Fruit fly (Drosophila melanogaster) whole organism, embryonic: ENCODE data around the gene CG15473.

Experiments
- Abd-B ChIP-seq: fragments of 200-800 bp; sonication (Bioruptor generic); optimal IDR thresholded peaks from 2 replicates; lab custom pipeline; 2018; ENCODE audit warnings: missing biosample characterization, mild to moderate bottlenecking, missing genetic modification characterization, moderate library complexity
- CG10147 ChIP-seq: fragments of 200-800 bp; sonication (Bioruptor generic); optimal IDR thresholded peaks from 2 replicates; lab custom pipeline; 2019; ENCODE audit warnings: missing biosample characterization, mild to moderate bottlenecking, missing genetic modification characterization, moderate library complexity
- CG10959 ChIP-seq: fragments of 200-800 bp; sonication (Bioruptor generic); IDR thresholded peaks from 2 replicates; pipeline ENCODE4 v1.3.6; 2022; ENCODE audit warnings: missing biosample characterization, missing genetic modification characterization
- CG12744 ChIP-seq: fragments of 200-800 bp; sonication (Bioruptor generic); optimal IDR thresholded peaks from 2 replicates; lab custom pipeline; 2016; ENCODE audit warnings: missing biosample characterization, missing genetic modification characterization
- CG14014 ChIP-seq: fragments of 200-800 bp; sonication (Bioruptor generic); IDR thresholded peaks from 2 replicates; pipeline ENCODE4 v1.3.6; 2022; ENCODE audit warnings: missing biosample characterization, missing genetic modification characterization
- CG14667 ChIP-seq: fragments of 200-800 bp; sonication (Bioruptor generic); IDR thresholded peaks from 2 replicates; pipeline ENCODE4 v1.3.6; 2022; ENCODE audit warnings: missing biosample characterization, missing genetic modification characterization
- CG15011 ChIP-seq: fragments of 200-800 bp; sonication (Bioruptor generic); optimal IDR thresholded peaks from 3 replicates; lab custom pipeline; 2018; ENCODE audit warnings: missing biosample characterization, mild to moderate bottlenecking, missing genetic modification characterization
- CG1603 ChIP-seq: fragments of 200-800 bp; sonication (Bioruptor generic); optimal IDR thresholded peaks from 2 replicates; lab custom pipeline; 2019; ENCODE audit warnings: missing biosample characterization, mild to moderate bottlenecking, missing genetic modification characterization, moderate library complexity
- CG16813 ChIP-seq: fragments of 200-800 bp; sonication (Bioruptor generic); IDR thresholded peaks from 3 replicates; pipeline ENCODE4 v1.3.6; 2022; ENCODE audit warnings: missing biosample characterization, missing genetic modification characterization; ENCODE audit not compliant: partially characterized antibody
- CG1832 ChIP-seq: fragments of 200-800 bp; sonication (Bioruptor generic); optimal IDR thresholded peaks from 2 replicates; lab custom pipeline; 2017; ENCODE audit warnings: missing biosample characterization, mild to moderate bottlenecking, missing genetic modification characterization, inconsistent platforms
- CG2120 ChIP-seq: fragments of 200-800 bp; sonication (Bioruptor generic); optimal IDR thresholded peaks from 3 replicates; lab custom pipeline; 2016; ENCODE audit warnings: missing biosample characterization, missing genetic modification characterization
- CG2875 ChIP-seq: fragments of 200-800 bp; sonication (Bioruptor generic); optimal IDR thresholded peaks from 2 replicates; lab custom pipeline; 2017; ENCODE audit warnings: missing biosample characterization, mild to moderate bottlenecking, missing genetic modification characterization, missing genetic modification reagents
- CG30431 ChIP-seq: fragments of 200-800 bp; sonication (Bioruptor generic); optimal IDR thresholded peaks from 2 replicates; lab custom pipeline; 2017; ENCODE audit warnings: missing biosample characterization, missing genetic modification characterization
- CG31388 ChIP-seq: fragments of 200-800 bp; sonication (Bioruptor generic); optimal IDR thresholded peaks from 2 replicates; lab custom pipeline; 2016; ENCODE audit warnings: missing biosample characterization, missing genetic modification characterization
- CG31441 ChIP-seq: fragments of 200-800 bp; sonication (Bioruptor generic); IDR thresholded peaks from 2 replicates; pipeline ENCODE4 v1.3.6; 2022; ENCODE audit warnings: missing biosample characterization, missing genetic modification characterization
- CG3163 ChIP-seq: fragments of 200-800 bp; sonication (Bioruptor generic); optimal IDR thresholded peaks from 3 replicates; lab custom pipeline; 2016; ENCODE audit warnings: missing biosample characterization, missing genetic modification characterization
- CG3281 ChIP-seq: fragments of 200-800 bp; sonication (Bioruptor generic); optimal IDR thresholded peaks from 3 replicates; lab custom pipeline; 2017; ENCODE audit warnings: missing biosample characterization, mild to moderate bottlenecking, missing genetic modification characterization
- CG34376 ChIP-seq: fragments of 200-800 bp; sonication (Bioruptor generic); optimal IDR thresholded peaks from 2 replicates; lab custom pipeline; 2018; ENCODE audit warnings: missing biosample characterization, mild to moderate bottlenecking, missing genetic modification characterization
- CG3995 ChIP-seq: fragments of 200-800 bp; sonication (Bioruptor generic); optimal IDR thresholded peaks from 3 replicates; lab custom pipeline; 2016; ENCODE audit warnings: missing biosample characterization, missing genetic modification characterization
- CG43689 ChIP-seq: fragments of 200-800 bp; sonication (Bioruptor generic); IDR thresholded peaks from 2 replicates; pipeline ENCODE4 v1.3.6; 2022; ENCODE audit warnings: missing biosample characterization, missing genetic modification characterization
- CG4424 ChIP-seq: fragments of 200-800 bp; sonication (Bioruptor generic); optimal IDR thresholded peaks from 3 replicates; lab custom pipeline; 2016; ENCODE audit warnings: missing biosample characterization, missing genetic modification characterization
- CG6813 ChIP-seq: fragments of 200-800 bp; sonication (Bioruptor generic); optimal IDR thresholded peaks from 2 replicates; lab custom pipeline; 2017; ENCODE audit warnings: missing biosample characterization, missing genetic modification characterization, mild to moderate bottlenecking, moderate library complexity, missing genetic modification reagents
- CG8944 ChIP-seq: fragments of 200-800 bp; sonication (Bioruptor generic); optimal IDR thresholded peaks from 3 replicates; lab custom pipeline; 2016; ENCODE audit warnings: missing biosample characterization, missing genetic modification characterization
- CG9609 ChIP-seq: fragments of 200-800 bp; sonication (Bioruptor generic); optimal IDR thresholded peaks from 3 replicates; lab custom pipeline; 2016; ENCODE audit warnings: missing biosample characterization, missing genetic modification characterization
- Ets65A ChIP-seq: fragments of 200-800 bp; sonication (Bioruptor generic); peaks from one replicate; lab custom pipeline; 2016; ENCODE audit warnings: missing biosample characterization, missing genetic modification characterization
- Myb ChIP-seq: fragments of 200-800 bp; sonication (Bioruptor generic); optimal IDR thresholded peaks from 2 replicates; lab custom pipeline; 2016; ENCODE audit warnings: missing biosample characterization, missing genetic modification characterization
- Nf-YA ChIP-seq: fragments of 200-800 bp; sonication (Bioruptor generic); IDR thresholded peaks from 2 replicates; pipeline ENCODE4 v1.3.6; 2022; ENCODE audit warnings: missing biosample characterization, missing genetic modification characterization
- Nf-YB ChIP-seq: fragments of 200-800 bp; sonication (Bioruptor generic); optimal IDR thresholded peaks from 3 replicates; lab custom pipeline; 2019; ENCODE audit warnings: missing biosample characterization, mild to moderate bottlenecking, missing genetic modification characterization, moderate library complexity
- abd-A ChIP-seq: fragments of 200-800 bp; sonication (Bioruptor generic); optimal IDR thresholded peaks from 3 replicates; lab custom pipeline; 2019; ENCODE audit warnings: missing biosample characterization, mild to moderate bottlenecking, missing genetic modification characterization, moderate library complexity
- bsh ChIP-seq, 2 experiments: fragments of 200-800 bp; sonication (Bioruptor generic); optimal IDR thresholded peaks; 2 replicates each; lab custom pipeline; 2017 to 2018; ENCODE audit warnings: mild to moderate bottlenecking in 2 of 2, missing biosample characterization in 2 of 2, missing genetic modification characterization in 2 of 2, moderate library complexity in 1 of 2
- cas ChIP-seq: fragments of 200-800 bp; sonication (Bioruptor generic); IDR thresholded peaks from 2 replicates; pipeline ENCODE4 v1.3.6; 2022; ENCODE audit warnings: missing biosample characterization, missing genetic modification characterization
- ci ChIP-seq: fragments of 200-800 bp; sonication (Bioruptor generic); IDR thresholded peaks from 3 replicates; pipeline ENCODE4 v1.3.6; 2022; ENCODE audit warnings: missing biosample characterization, missing genetic modification characterization
- corto ChIP-seq: fragments of 200-800 bp; sonication (Bioruptor generic); optimal IDR thresholded peaks from 2 replicates; lab custom pipeline; 2016; ENCODE audit warnings: missing biosample characterization, mild to moderate bottlenecking, missing genetic modification characterization, moderate library complexity
- ems ChIP-seq: fragments of 200-800 bp; sonication (Bioruptor generic); optimal IDR thresholded peaks from 3 replicates; lab custom pipeline; 2016; ENCODE audit warnings: missing biosample characterization, missing genetic modification characterization
- fd64A ChIP-seq: fragments of 200-800 bp; sonication (Bioruptor generic); optimal IDR thresholded peaks from 3 replicates; lab custom pipeline; 2018; ENCODE audit warnings: missing biosample characterization, mild to moderate bottlenecking, missing genetic modification characterization
- gce ChIP-seq: fragments of 200-800 bp; sonication (Bioruptor generic); IDR thresholded peaks from 3 replicates; pipeline ENCODE4 v1.3.6; 2022; ENCODE audit warnings: missing biosample characterization, missing genetic modification characterization
- gcm ChIP-seq: fragments of 200-800 bp; sonication (Bioruptor generic); optimal IDR thresholded peaks from 2 replicates; lab custom pipeline; 2019; ENCODE audit warnings: missing biosample characterization, mild to moderate bottlenecking, missing genetic modification characterization, moderate library complexity
- gsb ChIP-seq: fragments of 200-800 bp; sonication (Bioruptor generic); IDR thresholded peaks from 2 replicates; pipeline ENCODE4 v1.3.6; 2022; ENCODE audit warnings: missing biosample characterization, missing genetic modification characterization
- ind ChIP-seq: fragments of 200-800 bp; sonication (Bioruptor generic); optimal IDR thresholded peaks from 3 replicates; lab custom pipeline; 2016; ENCODE audit warnings: missing biosample characterization, missing genetic modification characterization
- ken ChIP-seq: fragments of 200-800 bp; sonication (Bioruptor generic); IDR thresholded peaks from 3 replicates; pipeline ENCODE4 v1.3.6; 2022; ENCODE audit warnings: missing biosample characterization, missing genetic modification characterization
- nerfin-1 ChIP-seq: fragments of 200-800 bp; sonication (Bioruptor generic); optimal IDR thresholded peaks from 3 replicates; lab custom pipeline; 2019; ENCODE audit warnings: missing biosample characterization, mild to moderate bottlenecking, missing genetic modification characterization, moderate library complexity
- nom ChIP-seq: fragments of 200-800 bp; sonication (Bioruptor generic); optimal IDR thresholded peaks from 2 replicates; lab custom pipeline; 2017; ENCODE audit warnings: missing biosample characterization, missing genetic modification characterization, mild to moderate bottlenecking, moderate library complexity, missing genetic modification reagents
- pnt ChIP-seq: fragments of 200-800 bp; sonication (Bioruptor generic); optimal IDR thresholded peaks from 3 replicates; lab custom pipeline; 2016; ENCODE audit warnings: missing biosample characterization, missing genetic modification characterization
- scrt ChIP-seq: fragments of 200-800 bp; sonication (Bioruptor generic); optimal IDR thresholded peaks from 2 replicates; lab custom pipeline; 2018; ENCODE audit warnings: missing biosample characterization, mild to moderate bottlenecking, missing genetic modification characterization, moderate library complexity
- sens ChIP-seq: fragments of 200-800 bp; sonication (Bioruptor generic); peaks from one replicate; lab custom pipeline; 2016; ENCODE audit warnings: missing biosample characterization, missing genetic modification characterization
- sob ChIP-seq: fragments of 200-800 bp; sonication (Bioruptor generic); IDR thresholded peaks from 2 replicates; pipeline ENCODE4 v1.3.6; 2022; ENCODE audit warnings: missing biosample characterization, missing genetic modification characterization
- sqz ChIP-seq: fragments of 200-800 bp; sonication (Bioruptor generic); optimal IDR thresholded peaks from 3 replicates; lab custom pipeline; 2018; ENCODE audit warnings: missing biosample characterization, mild to moderate bottlenecking, missing genetic modification characterization
- stc ChIP-seq: fragments of 200-800 bp; sonication (Bioruptor generic); IDR thresholded peaks from 2 replicates; pipeline ENCODE4 v1.3.6; 2022; ENCODE audit warnings: missing biosample characterization, missing genetic modification characterization
- tap ChIP-seq: fragments of 200-800 bp; optimal IDR thresholded peaks from 3 replicates; lab custom pipeline; 2019; ENCODE audit warnings: missing biosample characterization, mild to moderate bottlenecking, missing genetic modification characterization, moderate library complexity
- trem ChIP-seq: fragments of 200-800 bp; optimal IDR thresholded peaks from 3 replicates; lab custom pipeline; 2019; ENCODE audit warnings: missing biosample characterization, mild to moderate bottlenecking, missing genetic modification characterization, moderate library complexity
- ttk ChIP-seq: fragments of 200-800 bp; sonication (Bioruptor generic); IDR thresholded peaks from 2 replicates; pipeline ENCODE4 v2.1.2; 2022; ENCODE audit warnings: missing biosample characterization, missing genetic modification characterization
- vvl ChIP-seq: fragments of 200-800 bp; sonication (Bioruptor generic); IDR thresholded peaks from 2 replicates; pipeline ENCODE4 v1.3.6; 2022; ENCODE audit warnings: missing biosample characterization, missing genetic modification characterization
- zfh1 ChIP-seq: fragments of 200-800 bp; sonication (Bioruptor generic); IDR thresholded peaks from 3 replicates; pipeline ENCODE4 v1.3.6; 2022; ENCODE audit warnings: missing biosample characterization, missing genetic modification characterization

The CG15473 gene

dm6 chrX:4686723-4687122, 32.4 kb upstream of the CG15473 start, which contains the start of gene Pp2C1 (continued):
- TF ChIP-seq ind (GFP tag; lab: Kevin White, UChicago): no peak
- TF ChIP-seq trem (tag; lab: Kevin White, UChicago): peak; percentile 35
- TF ChIP-seq CG2875 (GFP tag; lab: Kevin White, UChicago): no peak
- no peak for TF ChIP-seq corto (GFP tag; lab: Kevin White, UChicago)
- TF ChIP-seq CG3281: no peak
- no peak for TF ChIP-seq CG4424 (GFP tag; lab: Kevin White, UChicago)
- no peak for TF ChIP-seq ems (GFP tag; lab: Kevin White, UChicago)
- TF ChIP-seq CG10959 (GFP tag; lab: Robert Waterston, UW): no peak
- TF ChIP-seq gcm (GFP tag; lab: Kevin White, UChicago): no peak
- TF ChIP-seq CG2120 (GFP tag; lab: Kevin White, UChicago): peak; percentile 7
- TF ChIP-seq scrt (GFP tag; lab: Kevin White, UChicago): no peak
- no peak for TF ChIP-seq Nf-YA (GFP tag; lab: Robert Waterston, UW)
- no peak for TF ChIP-seq ttk
- TF ChIP-seq zfh1: no peak
- TF ChIP-seq sob (GFP tag; lab: Robert Waterston, UW): no peak
- TF ChIP-seq CG14014 (GFP tag; lab: Robert Waterston, UW): no peak
- TF ChIP-seq CG14667 (GFP tag; lab: Robert Waterston, UW): no peak
- no peak for TF ChIP-seq gce (GFP tag; lab: Robert Waterston, UW)
- TF ChIP-seq CG15011 (GFP tag; lab: Kevin White, UChicago): no peak
- peak; percentile 80 for TF ChIP-seq CG16813 (GFP tag; lab: Robert Waterston, UW)
- TF ChIP-seq ci (GFP tag; lab: Robert Waterston, UW): 0 out of 3 replicates have a peak, but pooled peaks have one; percentile 14
- TF ChIP-seq cas (GFP tag; lab: Robert Waterston, UW): no peak
- no peak for TF ChIP-seq CG10147 (GFP tag; lab: Kevin White, UChicago)
- TF ChIP-seq CG1603 (tag; lab: Kevin White, UChicago): peak; percentile 45
- TF ChIP-seq CG9609: no peak
- TF ChIP-seq CG30431 (GFP tag; lab: Kevin White, UChicago): no peak
- TF ChIP-seq stc: no peak
- no peak for TF ChIP-seq tap (tag; lab: Kevin White, UChicago)
- TF ChIP-seq CG3163: no peak
- no peak for TF ChIP-seq CG12744 (GFP tag; lab: Kevin White, UChicago)
- TF ChIP-seq CG6813 (GFP tag; lab: Kevin White, UChicago): no peak
- TF ChIP-seq gsb: no peak
- TF ChIP-seq CG8944: no peak
- peak; percentile 9 for TF ChIP-seq CG3995 (GFP tag; lab: Kevin White, UChicago)

- peak in 1 of 2 experiments; percentile 83 for TF ChIP-seq bsh (GFP tag; optimal IDR thresholded peaks at IDR 0.05; lab: Kevin White, UChicago)
- TF ChIP-seq CG31388 (GFP tag; lab: Kevin White, UChicago): no peak
- no peak for TF ChIP-seq CG43689
- TF ChIP-seq fd64A: no peak
- TF ChIP-seq abd-A (tag; lab: Kevin White, UChicago): peak; percentile 80
- no peak for TF ChIP-seq Myb (GFP tag; lab: Kevin White, UChicago)
- peak; percentile 75 for TF ChIP-seq Abd-B (GFP tag; lab: Kevin White, UChicago)
- TF ChIP-seq vvl: no peak
- no peak for TF ChIP-seq CG12744 (GFP tag; lab: Kevin White, UChicago)
- no peak for TF ChIP-seq CG31441 (GFP tag; lab: Robert Waterston, UW)
- peak; percentile 76 for TF ChIP-seq sens (GFP tag; lab: Kevin White, UChicago)
- no peak for TF ChIP-seq pnt
- TF ChIP-seq CG34376 (GFP tag; lab: Kevin White, UChicago): peak; percentile 6
- peak; percentile 2 for TF ChIP-seq nerfin-1 (tag; lab: Kevin White, UChicago)
- peak; percentile 25 for TF ChIP-seq sqz (GFP tag; lab: Kevin White, UChicago)
- TF ChIP-seq Nf-YB: peak; percentile 68
- TF ChIP-seq scrt (GFP tag; lab: Kevin White, UChicago): peak; percentile 1
- peak; percentile 91 for TF ChIP-seq CG1832 (GFP tag; lab: Kevin White, UChicago)
- no peak for TF ChIP-seq ken (GFP tag; lab: Robert Waterston, UW)
- no peak for TF ChIP-seq CG3163
- peak; percentile 87 for TF ChIP-seq nom (GFP tag; lab: Kevin White, UChicago)
- no peak for TF ChIP-seq Ets65A (GFP tag; lab: Kevin White, UChicago)
Measured at dm6 chrX:4686150-4686549, 31.9 kb upstream of the CG15473 start.
